Fruit fly (Drosophila melanogaster) whole organism, pupa: Measurements from ENCODE around the gene car.

Source experiments
- CG10348 ChIP-seq: fragments of 200-800 bp; sonication (Bioruptor generic); IDR thresholded peaks from 2 replicates; pipeline ENCODE4 v1.3.6; 2022; ENCODE audit warnings: missing biosample characterization, missing genetic modification characterization
- CG13204 ChIP-seq: fragments of 200-800 bp; sonication (Bioruptor generic); optimal IDR thresholded peaks from 2 replicates; lab custom pipeline; 2018; ENCODE audit warnings: missing biosample characterization, mild to moderate bottlenecking, missing genetic modification characterization, moderate library complexity
- CG17806 ChIP-seq: fragments of 200-800 bp; sonication (Bioruptor generic); optimal IDR thresholded peaks from 2 replicates; lab custom pipeline; 2018; ENCODE audit warnings: missing biosample characterization, mild to moderate bottlenecking, missing genetic modification characterization, moderate library complexity
- CG32121 ChIP-seq: fragments of 200-800 bp; sonication (Bioruptor generic); IDR thresholded peaks from 2 replicates; pipeline ENCODE4 v1.3.6; 2022; ENCODE audit warnings: missing biosample characterization, missing genetic modification characterization
- CG34367 ChIP-seq: fragments of 200-800 bp; sonication (Bioruptor generic); optimal IDR thresholded peaks from 2 replicates; lab custom pipeline; 2018; ENCODE audit warnings: missing biosample characterization, mild to moderate bottlenecking, missing genetic modification characterization
- CG4496 ChIP-seq: fragments of 200-800 bp; sonication (Bioruptor generic); IDR thresholded peaks from 3 replicates; pipeline ENCODE4 v1.3.6; 2022; ENCODE audit warnings: missing biosample characterization, missing genetic modification characterization
- CG9948 ChIP-seq: fragments of 200-800 bp; sonication (Bioruptor generic); optimal IDR thresholded peaks from 2 replicates; lab custom pipeline; 2018; ENCODE audit warnings: missing biosample characterization, mild to moderate bottlenecking, missing genetic modification characterization, moderate library complexity
- EcR ChIP-seq: fragments of 200-800 bp; sonication (Bioruptor generic); optimal IDR thresholded peaks from 3 replicates; lab custom pipeline; 2019; ENCODE audit warnings: missing biosample characterization, missing genetic modification characterization, mild to moderate bottlenecking, moderate library complexity, missing genetic modification reagents
- Pif1B ChIP-seq: fragments of 200-800 bp; sonication (Bioruptor generic); optimal IDR thresholded peaks from 3 replicates; lab custom pipeline; 2016; ENCODE audit warnings: missing biosample characterization, missing genetic modification characterization
- Snoo ChIP-seq: fragments of 200-800 bp; sonication (Bioruptor generic); optimal IDR thresholded peaks from 3 replicates; lab custom pipeline; 2017; ENCODE audit warnings: missing biosample characterization, mild to moderate bottlenecking, missing genetic modification characterization, inconsistent platforms
- rn ChIP-seq: fragments of 200-800 bp; sonication (Bioruptor generic); IDR thresholded peaks from 2 replicates; pipeline ENCODE4 v1.3.6; 2022; ENCODE audit warnings: missing biosample characterization, missing genetic modification characterization

DNA sequence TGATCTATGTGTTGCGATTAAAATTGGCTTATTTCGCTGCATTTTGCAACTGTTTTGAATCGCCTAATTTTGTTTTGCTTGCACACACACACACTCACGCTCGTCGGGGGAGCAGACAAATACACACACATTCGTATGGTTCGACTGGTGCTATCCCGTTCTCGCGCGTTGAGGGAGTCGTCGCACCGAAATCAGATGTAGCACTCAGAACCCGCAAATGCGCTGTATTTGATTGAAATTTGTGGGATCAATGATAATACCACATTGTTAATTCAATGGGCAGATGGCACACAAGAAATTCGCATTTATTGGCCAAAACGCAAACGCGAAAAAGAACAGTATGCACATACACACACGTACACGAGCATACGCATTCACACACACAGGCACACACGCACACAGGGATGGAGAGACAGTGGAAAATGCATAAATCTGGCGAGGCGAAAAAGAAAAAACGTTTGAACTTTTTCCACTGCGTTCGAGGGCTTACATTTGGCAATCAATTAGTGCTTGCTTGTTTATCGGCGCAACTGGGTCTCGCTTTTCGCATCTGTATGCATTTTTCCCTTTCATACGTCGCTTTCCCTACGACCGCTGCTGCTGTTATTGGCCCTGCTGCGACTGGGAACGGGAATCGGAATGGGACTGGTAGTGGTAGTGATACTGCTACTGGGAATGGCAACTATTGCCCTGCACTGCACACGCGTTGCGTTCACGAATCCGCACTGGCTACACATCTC, 13.3 kb downstream of the car start:
- no peak for TF ChIP-seq Pif1B
- no peak for TF ChIP-seq CG32121 (GFP tag; lab: Robert Waterston, UW)
- TF ChIP-seq EcR (GFP tag; lab: Kevin White, UChicago) = no peak
- no peak for TF ChIP-seq Snoo (tag; lab: Kevin White, UChicago)
- no peak for TF ChIP-seq CG13204 (GFP tag; lab: Kevin White, UChicago)
- TF ChIP-seq CG34367 (tag; lab: Kevin White, UChicago) = no peak
- TF ChIP-seq CG10348 (GFP tag; lab: Robert Waterston, UW) = no peak
- no peak for TF ChIP-seq rn (GFP tag; lab: Robert Waterston, UW)
- TF ChIP-seq CG17806 (tag; lab: Kevin White, UChicago) = no peak
- no peak for TF ChIP-seq CG9948 (tag; lab: Kevin White, UChicago)
- no peak for TF ChIP-seq CG4496 (GFP tag; lab: Robert Waterston, UW)
